Worm (Caenorhabditis elegans) whole organism, L4 larva: ENCODE data around the gene C51E3.10.
A peak's percentile ranks its signal among the peaks of the same experiment; 100 is the strongest.

Experiments
- D1046.2 ChIP-seq: fragments of 200-800 bp; sonication (Bioruptor generic); IDR thresholded peaks from 2 replicates; pipeline ENCODE4 v1.3.6; 2022; ENCODE audit warnings: missing genetic modification characterization, missing compliant biosample characterization
- F49E8.2 ChIP-seq: sonication (generic microtip); optimal IDR thresholded peaks from 2 replicates; lab custom pipeline; 2016; ENCODE audit warnings: missing compliant biosample characterization, mild to moderate bottlenecking, missing genetic modification characterization, borderline replicate concordance
- Y48G9A.11 ChIP-seq: fragments of 200-800 bp; sonication (Bioruptor generic); IDR thresholded peaks from 2 replicates; pipeline ENCODE4 v1.3.6; 2022; ENCODE audit warnings: missing genetic modification reagents, missing genetic modification characterization, missing compliant biosample characterization
- Y75B8A.6 ChIP-seq: fragments of 200-800 bp; sonication (Bioruptor generic); IDR thresholded peaks from 2 replicates; pipeline ENCODE4 v1.3.6; 2022; ENCODE audit warnings: missing genetic modification reagents, missing genetic modification characterization, missing compliant biosample characterization
- ZK337.2 ChIP-seq: fragments of 200-800 bp; sonication (Bioruptor generic); IDR thresholded peaks from 2 replicates; pipeline ENCODE4 v1.3.6; 2022; ENCODE audit warnings: missing genetic modification reagents, missing genetic modification characterization, missing compliant biosample characterization
- ZK546.5 ChIP-seq, 2 experiments: sonication (generic microtip); optimal IDR thresholded peaks; 2 replicates each; lab custom pipeline; 2017; ENCODE audit warnings: missing biosample characterization in 2 of 2, missing genetic modification characterization in 2 of 2
- aha-1 ChIP-seq: fragments of 150-350 bp; peaks from one replicate; lab custom pipeline; 2014; ENCODE audit warnings: missing biosample characterization, missing genetic modification characterization
- arid-1 ChIP-seq: fragments of 200-800 bp; sonication (Bioruptor generic); conservative IDR thresholded peaks from 2 replicates; pipeline ENCODE4 v1.3.6; 2022; ENCODE audit warnings: missing genetic modification reagents, missing genetic modification characterization, missing compliant biosample characterization
- ceh-20 ChIP-seq: fragments of 200-800 bp; sonication (Bioruptor generic); IDR thresholded peaks from 2 replicates; pipeline ENCODE4 v1.3.6; 2022; ENCODE audit warnings: missing genetic modification reagents, missing genetic modification characterization, missing compliant biosample characterization
- ceh-44 ChIP-seq: fragments of 200-800 bp; sonication (Bioruptor generic); IDR thresholded peaks from 2 replicates; pipeline ENCODE4 v1.3.6; 2022; ENCODE audit warnings: missing genetic modification reagents, missing genetic modification characterization, missing compliant biosample characterization
- ceh-62 ChIP-seq: sonication (generic microtip); optimal IDR thresholded peaks from 2 replicates; lab custom pipeline; 2017; ENCODE audit warnings: missing biosample characterization, missing genetic modification characterization
- ces-1 ChIP-seq: fragments of 150-350 bp; sonication (generic microtip); optimal IDR thresholded peaks from 4 replicates; lab custom pipeline; 2014; ENCODE audit warnings: missing biosample characterization, missing genetic modification reagents, missing genetic modification characterization
- daf-12 ChIP-seq: fragments of 150-350 bp; optimal IDR thresholded peaks from 2 replicates; lab custom pipeline; 2014; ENCODE audit warnings: missing biosample characterization, missing genetic modification reagents, missing genetic modification characterization
- dmd-6 ChIP-seq: fragments of 200-800 bp; sonication (Bioruptor generic); IDR thresholded peaks from 2 replicates; pipeline ENCODE4 v1.3.6; 2022; ENCODE audit warnings: missing genetic modification reagents, missing genetic modification characterization, missing compliant biosample characterization
- duxl-1 ChIP-seq: sonication (generic microtip); optimal IDR thresholded peaks from 2 replicates; lab custom pipeline; 2016; ENCODE audit warnings: mild to moderate bottlenecking, missing genetic modification characterization, moderate library complexity, missing compliant biosample characterization; ENCODE audit not compliant: poor library complexity
- dve-1 ChIP-seq: sonication (generic microtip); optimal IDR thresholded peaks from 2 replicates; lab custom pipeline; 2017; ENCODE audit warnings: antibody characterized with exemption, mild to moderate bottlenecking, missing genetic modification characterization, missing compliant biosample characterization; ENCODE audit not compliant: insufficient read depth
- fkh-10 ChIP-seq: fragments of 150-350 bp; optimal IDR thresholded peaks from 2 replicates; lab custom pipeline; 2014; ENCODE audit warnings: missing biosample characterization, missing genetic modification reagents, missing genetic modification characterization
- fos-1 ChIP-seq: fragments of 150-350 bp; optimal IDR thresholded peaks from 2 replicates; lab custom pipeline; 2014; ENCODE audit warnings: missing biosample characterization, missing genetic modification characterization
- gei-8 ChIP-seq: fragments of 200-800 bp; sonication (Bioruptor generic); optimal IDR thresholded peaks from 2 replicates; lab custom pipeline; 2018; ENCODE audit warnings: mild to moderate bottlenecking, missing genetic modification characterization, missing compliant biosample characterization
- hlh-11 ChIP-seq: fragments of 200-800 bp; sonication (Bioruptor generic); optimal IDR thresholded peaks from 2 replicates; lab custom pipeline; 2018; ENCODE audit warnings: mild to moderate bottlenecking, missing genetic modification characterization, missing compliant biosample characterization
- hmg-1.1 ChIP-seq: fragments of 200-800 bp; sonication (Bioruptor generic); IDR thresholded peaks from 2 replicates; pipeline ENCODE4 v1.3.6; 2022; ENCODE audit warnings: missing genetic modification reagents, missing genetic modification characterization, missing compliant biosample characterization
- lim-7 ChIP-seq: fragments of 200-800 bp; sonication (Bioruptor generic); IDR thresholded peaks from 2 replicates; pipeline ENCODE4 v1.3.6; 2022; ENCODE audit warnings: missing genetic modification characterization, missing compliant biosample characterization
- lin-1 ChIP-seq: fragments of 200-800 bp; sonication (Bioruptor generic); IDR thresholded peaks from 2 replicates; pipeline ENCODE4 v1.3.6; 2022; ENCODE audit warnings: missing genetic modification reagents, missing genetic modification characterization, missing compliant biosample characterization
- lin-15B ChIP-seq: fragments of 150-350 bp; sonication (generic microtip); optimal IDR thresholded peaks from 3 replicates; lab custom pipeline; 2014; ENCODE audit warnings: missing biosample characterization, missing genetic modification characterization
- lin-29 ChIP-seq: fragments of 200-800 bp; sonication (Bioruptor generic); IDR thresholded peaks from 2 replicates; pipeline ENCODE4 v1.3.6; 2022; ENCODE audit warnings: missing genetic modification reagents, missing genetic modification characterization, missing compliant biosample characterization
- lin-39 ChIP-seq: fragments of 150-350 bp; optimal IDR thresholded peaks from 2 replicates; lab custom pipeline; 2014; ENCODE audit warnings: missing biosample characterization, missing genetic modification reagents, missing genetic modification characterization
- lir-3 ChIP-seq: sonication (generic microtip); optimal IDR thresholded peaks from 2 replicates; lab custom pipeline; 2016; ENCODE audit warnings: mild to moderate bottlenecking, missing genetic modification characterization, missing compliant biosample characterization
- lsy-2 ChIP-seq, 2 experiments: fragments of 150-350 bp in 1 of 2; sonication (generic microtip) in 1 of 2; optimal IDR thresholded peaks; 2 replicates each; lab custom pipeline; 2014 to 2017; ENCODE audit warnings: missing biosample characterization in 2 of 2, missing genetic modification characterization in 2 of 2
- madf-5 ChIP-seq, 2 experiments: fragments of 200-800 bp; sonication (Bioruptor generic); IDR thresholded peaks; 2 replicates each; pipeline ENCODE4 v1.3.6; 2022; ENCODE audit warnings: missing compliant biosample characterization in 2 of 2, missing genetic modification characterization in 2 of 2
- mdl-1 ChIP-seq, 2 experiments: fragments of 150-350 bp in 1 of 2; sonication (generic microtip) in 1 of 2; optimal IDR thresholded peaks; 2 replicates each; lab custom pipeline; 2014 to 2017; ENCODE audit warnings: missing biosample characterization in 2 of 2, missing genetic modification characterization in 2 of 2
- mep-1 ChIP-seq: fragments of 150-350 bp; sonication (generic microtip); optimal IDR thresholded peaks from 3 replicates; lab custom pipeline; 2014; ENCODE audit warnings: missing biosample characterization, missing genetic modification characterization
- nhr-10 ChIP-seq: fragments of 150-350 bp; optimal IDR thresholded peaks from 2 replicates; lab custom pipeline; 2014; ENCODE audit warnings: missing biosample characterization, missing genetic modification characterization
- nhr-237 ChIP-seq: sonication (generic microtip); optimal IDR thresholded peaks from 2 replicates; lab custom pipeline; 2017; ENCODE audit warnings: missing biosample characterization, missing genetic modification characterization
- nhr-6 ChIP-seq: fragments of 150-350 bp; optimal IDR thresholded peaks from 2 replicates; lab custom pipeline; 2014; ENCODE audit warnings: missing biosample characterization, missing genetic modification characterization
- nhr-76 ChIP-seq: fragments of 150-350 bp; optimal IDR thresholded peaks from 2 replicates; lab custom pipeline; 2014; ENCODE audit warnings: missing biosample characterization, missing genetic modification characterization
- pqm-1 ChIP-seq: sonication (generic microtip); optimal IDR thresholded peaks from 2 replicates; lab custom pipeline; 2017; ENCODE audit warnings: missing biosample characterization, missing genetic modification characterization
- rbr-2 ChIP-seq: sonication (generic microtip); optimal IDR thresholded peaks from 2 replicates; lab custom pipeline; 2016; ENCODE audit warnings: missing genotype, missing genetic modification characterization, missing compliant biosample characterization
- saeg-2 ChIP-seq: fragments of 200-800 bp; sonication (Bioruptor generic); IDR thresholded peaks from 2 replicates; pipeline ENCODE4 v1.3.6; 2022; ENCODE audit warnings: missing genetic modification reagents, missing genetic modification characterization, missing compliant biosample characterization
- sdz-12 ChIP-seq: fragments of 200-800 bp; sonication (Bioruptor generic); optimal IDR thresholded peaks from 2 replicates; lab custom pipeline; 2018; ENCODE audit warnings: mild to moderate bottlenecking, missing genetic modification characterization, missing compliant biosample characterization
- snpc-1.2 ChIP-seq: fragments of 200-800 bp; sonication (Bioruptor generic); IDR thresholded peaks from 2 replicates; pipeline ENCODE4 v1.3.6; 2022; ENCODE audit warnings: missing genetic modification reagents, missing genetic modification characterization, missing compliant biosample characterization
- tag-97 ChIP-seq: fragments of 200-800 bp; sonication (Bioruptor generic); IDR thresholded peaks from 2 replicates; pipeline ENCODE4 v1.3.6; 2022; ENCODE audit warnings: missing genetic modification characterization, missing compliant biosample characterization
- unc-39 ChIP-seq: sonication (generic microtip); optimal IDR thresholded peaks from 2 replicates; lab custom pipeline; 2017; ENCODE audit warnings: missing biosample characterization, missing genetic modification characterization
- vab-7 ChIP-seq: fragments of 200-800 bp; sonication (Bioruptor generic); IDR thresholded peaks from 2 replicates; pipeline ENCODE4 v1.3.6; 2022; ENCODE audit warnings: missing genetic modification reagents, missing genetic modification characterization, missing compliant biosample characterization
- zip-2 ChIP-seq: fragments of 150-350 bp; optimal IDR thresholded peaks from 2 replicates; lab custom pipeline; 2014; ENCODE audit warnings: missing biosample characterization, missing genetic modification characterization

The C51E3.10 gene

DNA sequence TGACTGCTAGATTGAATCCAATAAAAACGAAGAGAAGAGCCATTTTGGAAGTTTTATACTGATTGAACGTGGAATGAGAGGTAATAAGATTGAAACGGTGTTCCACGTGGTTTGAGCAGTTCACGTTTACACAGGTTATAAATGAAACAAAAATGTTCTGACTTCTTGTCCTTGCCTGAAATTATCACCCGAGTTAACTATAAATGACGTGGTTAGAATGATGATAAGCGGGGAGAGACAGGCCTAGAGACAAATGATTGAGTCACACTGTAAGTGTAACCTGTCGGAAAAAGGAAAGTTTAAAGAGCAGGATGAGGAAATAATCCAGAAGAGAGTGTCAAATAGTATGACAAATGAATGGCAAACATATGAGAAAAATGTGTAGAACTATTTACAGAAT is at the start of gene C51E3.10 (continued):
- TF ChIP-seq zip-2 (no peak), hlh-11 (tag; lab: Kevin White, UChicago) (peak; percentile 80)

DNA sequence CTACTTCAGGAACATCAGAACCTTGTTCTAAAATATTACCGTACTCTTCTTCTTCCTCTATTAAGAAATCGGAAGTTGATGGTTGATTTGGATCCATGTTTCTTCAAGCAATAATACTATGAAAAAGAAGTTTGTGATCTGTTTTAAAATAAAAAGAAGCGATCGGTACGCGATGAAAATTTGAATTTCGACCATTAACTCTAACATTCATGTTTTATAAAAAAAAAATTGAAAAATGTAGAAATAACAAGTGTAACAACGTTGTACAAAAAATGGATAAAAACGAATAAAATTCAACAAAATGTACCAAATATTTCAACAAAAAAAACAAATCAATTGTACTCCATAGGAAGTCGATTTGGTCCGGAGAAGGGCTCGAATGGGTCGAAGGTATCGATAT is 49.3 kb upstream of the C51E3.10 start, which contains the start of gene tftc-3:
Gene tftc-3 (minus strand): TSS at position 101 of the 400 bp plus-strand sequence.
- TF ChIP-seq duxl-1 (tag; lab: Kevin White, UChicago) (peak; percentile 35), ZK337.2 (GFP tag; lab: Robert Waterston, UW) (no peak), nhr-237 (no peak), ceh-62 (tag; lab: Kevin White, UChicago) (no peak), lir-3 (tag; lab: Kevin White, UChicago) (no peak), mep-1 (no peak)
- TF ChIP-seq, all 104 proteins: peak for 1

DNA sequence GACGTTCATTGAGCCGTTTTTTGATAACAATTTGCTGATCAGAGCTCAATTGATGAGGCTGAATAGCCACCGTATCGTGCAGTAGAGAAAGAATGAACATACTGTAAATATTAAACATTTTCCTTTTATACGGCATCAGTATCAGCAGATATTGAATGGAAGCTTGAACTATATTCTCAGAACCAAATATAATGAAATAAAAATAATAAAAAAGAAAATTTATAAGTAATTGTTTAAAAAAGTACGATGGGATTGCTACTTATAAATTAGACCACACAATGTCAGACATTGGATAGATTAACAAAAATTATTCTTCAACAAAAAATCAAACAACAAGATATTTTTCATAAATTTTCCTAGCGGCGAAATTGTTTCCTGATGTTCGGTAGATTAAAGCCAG is 45.6 kb upstream of the C51E3.10 start, which contains the start of gene rpc-25:
Gene rpc-25 (minus strand): TSS at position 101 of the 400 bp plus-strand sequence.
- TF ChIP-seq dve-1 (no peak), saeg-2 (GFP tag; lab: Robert Waterston, UW) (no peak), ZK546.5 (tag; optimal IDR thresholded peaks at IDR 0.05; lab: Kevin White, UChicago) (no peak), pqm-1 (tag; lab: Kevin White, UChicago) (no peak), nhr-237 (no peak), lin-29 (GFP tag; lab: Robert Waterston, UW) (no peak), tag-97 (GFP tag; lab: Robert Waterston, UW) (no peak), rbr-2 (tag; lab: Kevin White, UChicago) (no peak), ceh-44 (GFP tag; lab: Robert Waterston, UW) (no peak), nhr-76 (tag; lab: Kevin White, UChicago) (no peak), Y48G9A.11 (GFP tag; lab: Robert Waterston, UW) (no peak), ceh-20 (GFP tag; lab: Robert Waterston, UW) (no peak), hmg-1.1 (GFP tag; lab: Robert Waterston, UW) (no peak), fkh-10 (GFP tag; lab: Kevin White, UChicago) (no peak), nhr-6 (tag; lab: Kevin White, UChicago) (no peak), Y75B8A.6 (GFP tag; lab: Robert Waterston, UW) (no peak), D1046.2 (GFP tag; lab: Robert Waterston, UW) (no peak), snpc-1.2 (GFP tag; lab: Robert Waterston, UW) (no peak)

DNA sequence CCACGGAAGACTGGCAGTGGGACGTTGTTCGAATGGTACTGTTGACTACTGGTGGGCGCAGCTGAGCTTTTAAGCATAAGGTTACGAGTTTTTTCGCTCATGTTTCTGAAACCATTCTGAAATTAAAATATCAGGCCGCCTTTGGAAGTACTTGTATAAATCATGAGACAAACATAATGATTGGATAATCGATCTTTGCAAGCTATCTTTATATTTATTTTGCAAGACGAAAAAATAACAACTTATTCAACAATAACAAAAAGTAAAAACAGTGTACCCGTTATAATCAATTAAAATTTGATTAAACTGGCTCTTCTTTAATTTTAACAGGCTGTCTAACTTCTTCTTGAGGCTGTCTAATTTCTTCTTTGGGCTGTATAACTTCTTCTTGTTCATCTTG is 44.5 kb upstream of the C51E3.10 start, which contains the start of gene ZK856.16:
Gene ZK856.16 (minus strand): TSS at position 101 of the 400 bp plus-strand sequence.
- TF ChIP-seq daf-12 (tag; lab: Kevin White, UChicago), result no peak
- TF ChIP-seq F49E8.2, result no peak
- no peak for TF ChIP-seq nhr-10
- TF ChIP-seq snpc-1.2 (GFP tag; lab: Robert Waterston, UW), result no peak
- no peak for TF ChIP-seq gei-8 (GFP tag; lab: Kevin White, UChicago)
- TF ChIP-seq mdl-1 (tag; optimal IDR thresholded peaks at IDR 0.05; lab: Kevin White, UChicago), result no peak
- TF ChIP-seq Y75B8A.6 (GFP tag; lab: Robert Waterston, UW), result no peak
- TF ChIP-seq madf-5 (GFP tag; IDR thresholded peaks at IDR 0.05; lab: Robert Waterston, UW), result no peak
- no peak for TF ChIP-seq dmd-6 (GFP tag; lab: Robert Waterston, UW)
- TF ChIP-seq lin-1 (GFP tag; lab: Robert Waterston, UW), result no peak
- no peak for TF ChIP-seq lin-39
- TF ChIP-seq, all 104 proteins: peak for 0

DNA sequence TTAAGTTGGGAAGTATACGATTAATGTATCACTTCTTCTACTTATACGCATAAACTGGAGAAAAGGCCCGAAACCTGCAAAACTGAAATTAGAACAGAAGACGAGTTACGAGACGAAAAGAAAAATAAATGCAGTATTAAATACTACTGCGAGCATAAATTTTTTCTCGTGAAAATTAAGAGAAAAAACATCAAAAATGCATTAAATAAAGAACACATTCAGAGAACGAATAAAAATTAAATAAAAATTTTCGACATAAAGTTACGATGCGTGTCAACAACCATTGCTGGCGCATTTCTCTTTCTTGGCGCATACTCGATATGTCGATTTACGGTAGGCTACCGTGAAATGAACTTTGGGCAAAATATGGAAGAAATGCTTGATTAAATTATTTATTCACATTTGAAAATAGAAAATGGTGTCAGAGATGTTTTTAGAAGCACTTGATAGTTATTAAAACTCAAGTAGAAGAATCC is 44.0 kb upstream of the C51E3.10 start, which contains the start of the genes ZK856.19 and ZK856.11:
Gene ZK856.19 (minus strand): TSS at position 51 of the 476 bp plus-strand sequence.
Gene ZK856.11 (minus strand): TSS at position 76 of the 476 bp plus-strand sequence.
- no peak for TF ChIP-seq nhr-76 (tag; lab: Kevin White, UChicago)
- no peak for TF ChIP-seq unc-39 (tag; lab: Kevin White, UChicago)
- no peak for TF ChIP-seq aha-1 (tag; lab: Kevin White, UChicago)
- no peak for TF ChIP-seq lir-3 (tag; lab: Kevin White, UChicago)
- no peak for TF ChIP-seq ces-1
- TF ChIP-seq lim-7 (GFP tag; lab: Robert Waterston, UW), result no peak
- TF ChIP-seq lin-15B (tag; lab: Kevin White, UChicago), result no peak
- no peak for TF ChIP-seq tag-97 (GFP tag; lab: Robert Waterston, UW)
- TF ChIP-seq arid-1 (GFP tag; lab: Robert Waterston, UW), result 0 out of 2 replicates have a peak, but pooled peaks have one; percentile 31
- no peak for TF ChIP-seq fos-1 (tag; lab: Kevin White, UChicago)
- no peak for TF ChIP-seq nhr-10
- TF ChIP-seq lsy-2 (tag; optimal IDR thresholded peaks at IDR 0.05; lab: Kevin White, UChicago), result peak in 1 of 2 experiments; percentile 85
- no peak for TF ChIP-seq vab-7 (GFP tag; lab: Robert Waterston, UW)
- no peak for TF ChIP-seq madf-5 (GFP tag; IDR thresholded peaks at IDR 0.05; lab: Robert Waterston, UW)
- TF ChIP-seq sdz-12 (GFP tag; lab: Kevin White, UChicago), result no peak
- TF ChIP-seq Y48G9A.11 (GFP tag; lab: Robert Waterston, UW), result no peak
- TF ChIP-seq ZK337.2 (GFP tag; lab: Robert Waterston, UW), result no peak
